Fruit fly (Drosophila melanogaster) whole organism, wandering third instar larva: ENCODE measurements around the gene CG15249.

Source experiments
- Abd-B ChIP-seq: fragments of >200 bp; optimal IDR thresholded peaks from 2 replicates; lab custom pipeline; 2017; ENCODE audit warnings: missing biosample characterization, missing genetic modification characterization
- CG9705 ChIP-seq: fragments of 200-800 bp; sonication (Bioruptor generic); optimal IDR thresholded peaks from 2 replicates; lab custom pipeline; 2018; ENCODE audit warnings: missing biosample characterization, mild to moderate bottlenecking, missing genetic modification characterization
- GATAd ChIP-seq: sonication (Bioruptor generic); optimal IDR thresholded peaks from 2 replicates; lab custom pipeline; 2016; ENCODE audit warnings: missing biosample characterization, missing genetic modification characterization
- HLH106 ChIP-seq: fragments of 200-800 bp; optimal IDR thresholded peaks from 3 replicates; lab custom pipeline; 2019; ENCODE audit warnings: missing biosample characterization, mild to moderate bottlenecking, missing genetic modification characterization, moderate library complexity
- Hr78 ChIP-seq: fragments of >200 bp; optimal IDR thresholded peaks from 2 replicates; lab custom pipeline; 2017; ENCODE audit warnings: missing biosample characterization, missing genetic modification characterization
- Vsx2 ChIP-seq: fragments of 200-300, 225-300 bp; sonication (Bioruptor generic); optimal IDR thresholded peaks from 2 replicates; lab custom pipeline; 2018; ENCODE audit warnings: missing biosample characterization, missing genetic modification characterization; ENCODE audit not compliant: partially characterized antibody
- fru ChIP-seq: fragments of 200-800 bp; sonication (Bioruptor generic); optimal IDR thresholded peaks from 3 replicates; lab custom pipeline; 2016; ENCODE audit warnings: missing biosample characterization, mild to moderate bottlenecking, missing genetic modification characterization
- pan ChIP-seq: fragments of >200 bp; optimal IDR thresholded peaks from 2 replicates; lab custom pipeline; 2017
- tai ChIP-seq: sonication (Bioruptor generic); optimal IDR thresholded peaks from 2 replicates; lab custom pipeline; 2016; ENCODE audit warnings: missing biosample characterization, missing genetic modification characterization

DNA sequence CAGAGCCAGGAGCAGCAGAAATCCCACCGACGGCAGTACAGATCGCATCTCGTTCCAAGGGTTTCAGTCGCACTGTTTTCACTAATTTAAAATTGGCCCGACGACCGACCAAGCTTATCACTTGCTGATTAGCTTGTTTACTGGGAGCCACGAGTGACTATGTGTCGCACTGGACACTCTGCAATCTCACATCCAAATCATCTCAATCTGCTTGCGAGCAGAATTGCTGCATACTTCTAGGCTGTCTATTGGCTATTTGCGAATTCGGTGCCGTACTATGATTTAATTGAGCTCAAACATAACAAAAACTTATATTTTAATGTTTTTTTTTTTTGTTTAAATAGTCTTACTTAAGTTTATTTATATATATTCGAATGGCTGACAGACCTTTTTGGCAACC lies 25.5 kb downstream of the CG15249 start, which contains the start of gene CG32695:
- no peak for TF ChIP-seq Hr78 (GFP tag; lab: Kevin White, UChicago)
- TF ChIP-seq CG9705 (GFP tag; lab: Kevin White, UChicago) = no peak
- TF ChIP-seq HLH106 (tag; lab: Kevin White, UChicago) = no peak
- no peak for TF ChIP-seq GATAd (GFP tag; lab: Kevin White, UChicago)
- no peak for TF ChIP-seq fru (GFP tag; lab: Kevin White, UChicago)
- TF ChIP-seq Abd-B = no peak
- TF ChIP-seq Vsx2 (GFP tag; lab: Kevin White, UChicago) = no peak
- no peak for TF ChIP-seq pan
- TF ChIP-seq tai = no peak
